Worm (Caenorhabditis elegans) whole organism, young adult: Measurements from ENCODE around the gene C02F5.3.

Experiments
- F57C9.4 ChIP-seq: sonication (generic microtip); optimal IDR thresholded peaks from 2 replicates; lab custom pipeline; 2017; ENCODE audit warnings: mild to moderate bottlenecking, missing genetic modification characterization, missing compliant biosample characterization
- ama-1 ChIP-seq, 3 experiments: fragments of 150-350 bp in 1 of 3; sonication (generic microtip) in 2 of 3; optimal IDR thresholded peaks; 2 replicates each; lab custom pipeline; 2014 to 2018; ENCODE audit warnings: missing biosample characterization in 2 of 3, missing genetic modification characterization in 2 of 3, missing genetic modification reagents in 2 of 3
- attf-5 ChIP-seq: fragments of 200-800 bp; sonication (Bioruptor generic); optimal IDR thresholded peaks from 2 replicates; lab custom pipeline; 2018; ENCODE audit warnings: mild to moderate bottlenecking, missing genetic modification characterization, missing compliant biosample characterization
- attf-6 ChIP-seq: fragments of 200-800 bp; sonication (Bioruptor generic); IDR thresholded peaks from 2 replicates; pipeline ENCODE4 v1.3.6; 2022; ENCODE audit warnings: missing genetic modification reagents, missing genetic modification characterization, missing compliant biosample characterization
- chd-7 ChIP-seq: sonication (generic microtip); optimal IDR thresholded peaks from 2 replicates; lab custom pipeline; 2016; ENCODE audit warnings: mild to moderate bottlenecking, missing genetic modification characterization, moderate library complexity, missing compliant biosample characterization
- fkh-3 ChIP-seq: sonication (generic microtip); optimal IDR thresholded peaks from 2 replicates; lab custom pipeline; 2016; ENCODE audit warnings: mild to moderate bottlenecking, missing genetic modification characterization, missing compliant biosample characterization
- gei-17 ChIP-seq: fragments of 200-800 bp; sonication (Bioruptor generic); optimal IDR thresholded peaks from 2 replicates; lab custom pipeline; 2018; ENCODE audit warnings: mild to moderate bottlenecking, missing genetic modification characterization, missing compliant biosample characterization
- him-1 ChIP-seq: sonication (generic microtip); optimal IDR thresholded peaks from 2 replicates; lab custom pipeline; 2016; ENCODE audit warnings: missing genotype, missing genetic modification reagents, missing genetic modification characterization, missing compliant biosample characterization
- hrde-1 ChIP-seq: sonication (generic microtip); optimal IDR thresholded peaks from 2 replicates; lab custom pipeline; 2016; ENCODE audit warnings: missing genetic modification characterization, mild to moderate bottlenecking, missing compliant biosample characterization, moderate library complexity, missing genotype, missing genetic modification reagents, borderline replicate concordance
- nfya-1 ChIP-seq: sonication (generic microtip); optimal IDR thresholded peaks from 2 replicates; lab custom pipeline; 2017; ENCODE audit warnings: antibody characterized with exemption, missing compliant biosample characterization, missing genetic modification characterization, borderline replicate concordance; ENCODE audit not compliant: insufficient read depth
- pha-4 ChIP-seq: fragments of 150-350 bp; sonication (generic microtip); optimal IDR thresholded peaks from 2 replicates; lab custom pipeline; 2014; ENCODE audit warnings: missing biosample characterization, missing genetic modification reagents, missing genetic modification characterization
- sdz-38 ChIP-seq: sonication (generic microtip); optimal IDR thresholded peaks from 2 replicates; lab custom pipeline; 2016; ENCODE audit warnings: missing genotype, missing genetic modification characterization, missing compliant biosample characterization
- tlf-1 ChIP-seq: fragments of 200-800 bp; sonication (Bioruptor generic); optimal IDR thresholded peaks from 2 replicates; lab custom pipeline; 2018; ENCODE audit warnings: mild to moderate bottlenecking, missing genetic modification characterization, missing compliant biosample characterization
- xnd-1 ChIP-seq: sonication (generic microtip); optimal IDR thresholded peaks from 2 replicates; lab custom pipeline; 2016; ENCODE audit warnings: missing genotype, missing genetic modification reagents, missing genetic modification characterization, missing compliant biosample characterization

- TF ChIP-seq tlf-1 (GFP tag; lab: Kevin White, UChicago): no peak
- TF ChIP-seq hrde-1 (tag; lab: Kevin White, UChicago): no peak
- no peak for TF ChIP-seq fkh-3
- no peak for TF ChIP-seq pha-4 (tag; lab: Kevin White, UChicago)
- no peak for TF ChIP-seq attf-5 (GFP tag; lab: Kevin White, UChicago)
- TF ChIP-seq sdz-38 (tag; lab: Kevin White, UChicago): no peak
- TF ChIP-seq xnd-1 (tag; lab: Kevin White, UChicago): no peak
- TF ChIP-seq gei-17 (GFP tag; lab: Kevin White, UChicago): no peak
- no peak for TF ChIP-seq nfya-1 (tag; lab: Kevin White, UChicago)
- TF ChIP-seq attf-6 (GFP tag; lab: Robert Waterston, UW): no peak
- no peak for TF ChIP-seq ama-1 (optimal IDR thresholded peaks at IDR 0.05; lab: Kevin White, UChicago)
- TF ChIP-seq ama-1 (GFP tag; optimal IDR thresholded peaks at IDR 0.05; lab: Kevin White, UChicago): no peak
- TF ChIP-seq chd-7: no peak
- no peak for TF ChIP-seq F57C9.4 (tag; lab: Kevin White, UChicago)
- no peak for TF ChIP-seq him-1 (tag; lab: Kevin White, UChicago)
Measured at ce11 chrIII:8220081-8220480, 25.6 kb upstream of the C02F5.3 start.
